Worm (Caenorhabditis elegans) whole organism, L3 larva: ENCODE results near the gene alh-3.

Experiments used
- R02D3.7 ChIP-seq: fragments of 150-350 bp; optimal IDR thresholded peaks from 2 replicates; lab custom pipeline; 2014; ENCODE audit warnings: missing biosample characterization, missing genetic modification characterization
- ama-1 ChIP-seq: fragments of 150-350 bp; optimal IDR thresholded peaks from 2 replicates; lab custom pipeline; 2018
- ceh-16 ChIP-seq: sonication (generic microtip); optimal IDR thresholded peaks from 2 replicates; lab custom pipeline; 2017; ENCODE audit warnings: missing biosample characterization, missing genetic modification characterization
- ceh-28 ChIP-seq: fragments of 150-350 bp; optimal IDR thresholded peaks from 2 replicates; lab custom pipeline; 2014; ENCODE audit warnings: missing biosample characterization, missing genetic modification reagents, missing genetic modification characterization
- ceh-82 ChIP-seq: fragments of 150-350 bp; optimal IDR thresholded peaks from 2 replicates; lab custom pipeline; 2014; ENCODE audit warnings: missing biosample characterization, missing genetic modification characterization
- ceh-9 ChIP-seq: sonication (generic microtip); optimal IDR thresholded peaks from 2 replicates; lab custom pipeline; 2018; ENCODE audit warnings: missing biosample characterization, missing genetic modification characterization
- daf-12 ChIP-seq: fragments of 150-350 bp; optimal IDR thresholded peaks from 2 replicates; lab custom pipeline; 2014; ENCODE audit warnings: missing biosample characterization, missing genetic modification reagents, missing genetic modification characterization
- egl-27 ChIP-seq: sonication (generic microtip); optimal IDR thresholded peaks from 4 replicates; lab custom pipeline; 2017; ENCODE audit warnings: missing biosample characterization, missing genetic modification reagents, missing genetic modification characterization
- egl-5 ChIP-seq: fragments of 150-350 bp; optimal IDR thresholded peaks from 2 replicates; lab custom pipeline; 2017; ENCODE audit warnings: missing biosample characterization, missing genetic modification reagents, missing genetic modification characterization, inconsistent platforms
- elt-1 ChIP-seq: fragments of 150-350 bp; optimal IDR thresholded peaks from 2 replicates; lab custom pipeline; 2014; ENCODE audit warnings: missing biosample characterization, missing genetic modification characterization
- elt-2 ChIP-seq: sonication (generic microtip); optimal IDR thresholded peaks from 2 replicates; lab custom pipeline; 2016; ENCODE audit warnings: missing genetic modification reagents, mild to moderate bottlenecking, missing genetic modification characterization, missing compliant biosample characterization
- elt-3 ChIP-seq, 3 experiments: fragments of 150-350 bp in 1 of 3; sonication (generic microtip) in 2 of 3; optimal IDR thresholded peaks; 2 replicates in 2 of 3; 4 replicates in 1 of 3; lab custom pipeline; 2014 to 2017; ENCODE audit warnings: missing biosample characterization in 3 of 3, missing genetic modification characterization in 3 of 3
- eor-1 ChIP-seq, 2 experiments: fragments of 150-350 bp; optimal IDR thresholded peaks; 2 replicates each; lab custom pipeline; 2014 to 2018; ENCODE audit warnings: missing biosample characterization in 2 of 2, missing genetic modification characterization in 2 of 2
- fkh-10 ChIP-seq: sonication (generic microtip); optimal IDR thresholded peaks from 2 replicates; lab custom pipeline; 2017; ENCODE audit warnings: missing biosample characterization, missing genetic modification reagents, missing genetic modification characterization
- fkh-2 ChIP-seq: fragments of 150-350 bp; optimal IDR thresholded peaks from 2 replicates; lab custom pipeline; 2014; ENCODE audit warnings: missing biosample characterization, missing genetic modification reagents, missing genetic modification characterization
- fos-1 ChIP-seq: fragments of 150-350 bp; optimal IDR thresholded peaks from 2 replicates; lab custom pipeline; 2014; ENCODE audit warnings: missing biosample characterization, missing genetic modification characterization
- hmg-11 ChIP-seq: sonication (generic microtip); optimal IDR thresholded peaks from 2 replicates; lab custom pipeline; 2016; ENCODE audit warnings: missing genetic modification characterization, missing compliant biosample characterization
- lin-15B ChIP-seq: fragments of 150-350 bp; optimal IDR thresholded peaks from 2 replicates; lab custom pipeline; 2014; ENCODE audit warnings: missing biosample characterization, missing genetic modification characterization
- lsy-12 ChIP-seq: sonication (generic microtip); optimal IDR thresholded peaks from 2 replicates; lab custom pipeline; 2016; ENCODE audit warnings: mild to moderate bottlenecking, missing genetic modification characterization, missing compliant biosample characterization
- mml-1 ChIP-seq: fragments of 150-350 bp; sonication (generic microtip); optimal IDR thresholded peaks from 3 replicates; lab custom pipeline; 2014; ENCODE audit warnings: missing biosample characterization, missing genetic modification characterization
- nfya-1 ChIP-seq: sonication (generic microtip); optimal IDR thresholded peaks from 2 replicates; lab custom pipeline; 2017; ENCODE audit warnings: missing genetic modification characterization, mild to moderate bottlenecking, missing compliant biosample characterization, antibody characterized with exemption, moderate library complexity; ENCODE audit not compliant: insufficient read depth
- nhr-11 ChIP-seq: fragments of 150-350 bp; optimal IDR thresholded peaks from 2 replicates; lab custom pipeline; 2014; ENCODE audit warnings: missing biosample characterization, missing genetic modification characterization
- nhr-237 ChIP-seq: fragments of 150-350 bp; optimal IDR thresholded peaks from 2 replicates; lab custom pipeline; 2014; ENCODE audit warnings: missing biosample characterization, missing genetic modification characterization
- nhr-25 ChIP-seq: sonication (generic microtip); optimal IDR thresholded peaks from 2 replicates; lab custom pipeline; 2017; ENCODE audit warnings: missing biosample characterization, missing genetic modification characterization
- nhr-28 ChIP-seq: fragments of 150-350 bp; optimal IDR thresholded peaks from 2 replicates; lab custom pipeline; 2014; ENCODE audit warnings: missing biosample characterization, missing genetic modification characterization
- nhr-67 ChIP-seq: fragments of 150-350 bp; optimal IDR thresholded peaks from 2 replicates; lab custom pipeline; 2014; ENCODE audit warnings: missing biosample characterization, missing genetic modification characterization
- nhr-76 ChIP-seq: fragments of 150-350 bp; sonication (generic microtip); optimal IDR thresholded peaks from 5 replicates; lab custom pipeline; 2014; ENCODE audit warnings: missing biosample characterization, missing genetic modification characterization
- nhr-77 ChIP-seq: fragments of 150-350 bp; optimal IDR thresholded peaks from 2 replicates; lab custom pipeline; 2014; ENCODE audit warnings: missing biosample characterization, missing genetic modification characterization
- pha-4 ChIP-seq: fragments of 150-350 bp; optimal IDR thresholded peaks from 2 replicates; lab custom pipeline; 2014; ENCODE audit warnings: missing biosample characterization, missing genetic modification reagents, missing genetic modification characterization
- pqm-1 ChIP-seq: fragments of 150-350 bp; optimal IDR thresholded peaks from 2 replicates; lab custom pipeline; 2017; ENCODE audit warnings: missing biosample characterization, missing genetic modification characterization, inconsistent platforms
- sea-2 ChIP-seq: fragments of 150-350 bp; sonication (generic microtip); optimal IDR thresholded peaks from 4 replicates; lab custom pipeline; 2014; ENCODE audit warnings: missing biosample characterization, missing genetic modification reagents, missing genetic modification characterization
- snpc-4 ChIP-seq: fragments of 150-350 bp; optimal IDR thresholded peaks from 2 replicates; lab custom pipeline; 2014; ENCODE audit warnings: missing biosample characterization, missing genetic modification characterization
- tbx-2 ChIP-seq: sonication (generic microtip); optimal IDR thresholded peaks from 2 replicates; lab custom pipeline; 2016; ENCODE audit warnings: mild to moderate bottlenecking, missing genetic modification characterization, missing compliant biosample characterization
- unc-39 ChIP-seq: sonication (generic microtip); optimal IDR thresholded peaks from 4 replicates; lab custom pipeline; 2017; ENCODE audit warnings: missing biosample characterization, missing genetic modification characterization

Gene alh-3

DNA sequence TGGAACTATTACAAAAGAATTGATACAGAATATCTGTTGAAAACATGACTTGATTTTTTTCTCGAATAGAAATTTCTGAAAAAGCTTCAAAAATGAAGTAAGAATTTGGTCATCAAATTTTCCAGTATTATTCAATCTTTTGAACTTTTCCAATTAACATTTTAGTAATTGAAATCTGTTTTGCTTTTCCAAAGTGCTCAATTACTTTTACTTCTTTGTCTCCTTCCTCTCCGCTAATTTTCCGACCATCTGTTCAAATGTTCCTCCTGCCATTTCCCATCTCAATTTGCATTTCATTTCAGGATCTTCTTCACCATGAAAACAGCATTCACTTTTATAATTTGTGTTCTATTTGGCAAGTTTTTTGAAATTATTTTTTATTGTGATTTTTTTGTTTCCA lies 26.5 kb downstream of the alh-3 start, which contains the start of gene F36H1.11:
TSS of gene F36H1.11 (plus strand) at position 301 of the 400 bp plus-strand sequence.
- TF ChIP-seq pqm-1 (tag; lab: Kevin White, UChicago) (no peak), nhr-237 (tag; lab: Kevin White, UChicago) (no peak), ama-1 (lab: Kevin White, UChicago) (no peak), elt-2 (tag; lab: Kevin White, UChicago) (no peak), nhr-76 (tag; lab: Kevin White, UChicago) (no peak)
- TF ChIP-seq, all 47 proteins: peak for 0

- TF ChIP-seq fkh-10 = no peak
Observed at ce11 chrIV:11049806-11050205, 27.4 kb downstream of the alh-3 start, which contains the start of gene F36H1.3. Gene F36H1.3, plus strand, starts transcription at chrIV:11050128.

- TF ChIP-seq egl-5 (tag; lab: Kevin White, UChicago) = no peak
- TF ChIP-seq nhr-25 (tag; lab: Kevin White, UChicago) = no peak
- TF ChIP-seq elt-1 = no peak
- TF ChIP-seq ceh-82 (tag; lab: Kevin White, UChicago) = no peak
- no peak for TF ChIP-seq pha-4 (tag; lab: Kevin White, UChicago)
- no peak for TF ChIP-seq tbx-2 (tag; lab: Kevin White, UChicago)
- TF ChIP-seq nfya-1 (tag; lab: Kevin White, UChicago) = no peak
- no peak for TF ChIP-seq sea-2
- TF ChIP-seq nhr-67 (tag; lab: Kevin White, UChicago) = no peak
- TF ChIP-seq ceh-9 (tag; lab: Kevin White, UChicago) = no peak
- TF ChIP-seq snpc-4 (tag; lab: Kevin White, UChicago) = no peak
- no peak for TF ChIP-seq daf-12 (tag; lab: Kevin White, UChicago)
- TF ChIP-seq ceh-16 (tag; lab: Kevin White, UChicago) = no peak
- no peak for TF ChIP-seq unc-39 (tag; lab: Kevin White, UChicago)
- TF ChIP-seq lsy-12 (tag; lab: Kevin White, UChicago) = no peak
- TF ChIP-seq nhr-77 (tag; lab: Kevin White, UChicago) = no peak
- TF ChIP-seq lin-15B (tag; lab: Kevin White, UChicago) = no peak
- TF ChIP-seq elt-2 (tag; lab: Kevin White, UChicago) = no peak
- TF ChIP-seq elt-3 (tag; optimal IDR thresholded peaks at IDR 0.05; lab: Kevin White, UChicago) = no peak
- no peak for TF ChIP-seq fos-1
- TF ChIP-seq, all 47 proteins: peak for 0
Observed at ce11 chrIV:11051963-11052362, 29.6 kb downstream of the alh-3 start.

- TF ChIP-seq hmg-11 (tag; lab: Kevin White, UChicago) (no peak), egl-27 (tag; lab: Kevin White, UChicago) (no peak), nfya-1 (tag; lab: Kevin White, UChicago) (no peak), ceh-82 (tag; lab: Kevin White, UChicago) (no peak), mml-1 (tag; lab: Kevin White, UChicago) (no peak), elt-1 (no peak), nhr-11 (tag; lab: Kevin White, UChicago) (no peak), tbx-2 (tag; lab: Kevin White, UChicago) (no peak), eor-1 (tag; optimal IDR thresholded peaks at IDR 0.05; lab: Kevin White, UChicago) (no peak), nhr-28 (no peak), nhr-237 (tag; lab: Kevin White, UChicago) (no peak), pha-4 (tag; lab: Kevin White, UChicago) (no peak), fkh-2 (no peak)
Observed at ce11 chrIV:11053652-11054317, 31.4 kb downstream of the alh-3 start, which contains the start of the genes F36H1.12 and lin-3. Gene F36H1.12, minus strand, starts transcription at chrIV:11053702. Gene lin-3, plus strand, starts transcription at chrIV:11054308.

DNA sequence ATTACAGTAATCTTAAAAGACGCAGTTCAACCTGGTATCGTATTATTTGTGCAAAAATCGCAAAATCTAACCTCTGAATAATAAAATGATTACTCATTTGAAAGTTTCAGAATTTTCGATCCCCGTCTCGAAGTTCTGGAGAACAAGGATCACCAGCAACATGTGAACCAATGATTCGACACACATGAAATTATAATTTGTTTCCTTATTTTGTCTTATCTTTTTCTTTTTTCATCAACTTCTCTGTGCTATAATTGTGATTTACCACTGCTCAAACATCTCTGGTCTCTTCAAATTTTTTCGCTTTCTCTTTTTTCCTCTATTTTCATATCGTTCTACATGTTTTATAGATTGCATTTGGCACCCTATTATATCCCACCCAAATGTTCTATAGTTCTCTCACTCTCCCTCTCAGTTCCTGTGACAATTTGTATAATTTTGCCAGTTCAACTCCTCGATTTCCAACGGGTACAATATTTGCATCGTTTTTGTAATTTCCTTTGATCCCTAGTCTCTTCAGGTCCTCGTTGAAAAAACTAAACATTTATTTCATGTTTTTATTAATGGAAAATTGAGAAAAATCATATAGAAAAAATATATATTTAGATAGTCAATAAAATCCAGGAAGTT lies 40.7 kb downstream of the alh-3 start:
- no peak for TF ChIP-seq R02D3.7 (tag; lab: Kevin White, UChicago)
- TF ChIP-seq mml-1 (tag; lab: Kevin White, UChicago) = no peak
- peak; percentile 4 for TF ChIP-seq ceh-82 (tag; lab: Kevin White, UChicago)
- TF ChIP-seq ceh-28 (tag; lab: Kevin White, UChicago) = peak; percentile 41
- peak; percentile 28 for TF ChIP-seq daf-12 (tag; lab: Kevin White, UChicago)
- peak; percentile 32 for TF ChIP-seq nfya-1 (tag; lab: Kevin White, UChicago)
